Fruit fly (Drosophila melanogaster) whole organism, embryonic: ENCODE data around the gene CG5355.

ENCODE experiments used
- C15 ChIP-seq: fragments of 200-800 bp; sonication (Bioruptor generic); IDR thresholded peaks from 3 replicates; pipeline ENCODE4 v1.3.6; 2022; ENCODE audit warnings: missing biosample characterization, missing genetic modification characterization
- CG10462 ChIP-seq: fragments of 200-800 bp; sonication (Bioruptor generic); optimal IDR thresholded peaks from 2 replicates; lab custom pipeline; 2016; ENCODE audit warnings: missing biosample characterization, missing genetic modification characterization
- CG11504 ChIP-seq: fragments of 200-800 bp; sonication (Bioruptor generic); optimal IDR thresholded peaks from 3 replicates; lab custom pipeline; 2019; ENCODE audit warnings: missing biosample characterization, mild to moderate bottlenecking, missing genetic modification characterization, moderate library complexity
- CG12104 ChIP-seq: fragments of 200-800 bp; sonication (Bioruptor generic); optimal IDR thresholded peaks from 3 replicates; lab custom pipeline; 2016; ENCODE audit warnings: missing biosample characterization, missing genetic modification characterization
- CG12391 ChIP-seq: fragments of 200-800 bp; sonication (Bioruptor generic); optimal IDR thresholded peaks from 3 replicates; lab custom pipeline; 2018; ENCODE audit warnings: missing biosample characterization, mild to moderate bottlenecking, missing genetic modification characterization, moderate library complexity
- CG14860 ChIP-seq: fragments of 200-800 bp; sonication (Bioruptor generic); IDR thresholded peaks from 3 replicates; pipeline ENCODE4 v1.3.6; 2022; ENCODE audit warnings: missing biosample characterization, missing genetic modification characterization; ENCODE audit not compliant: partially characterized antibody
- CG16863 ChIP-seq: fragments of 200-800 bp; sonication (Bioruptor generic); optimal IDR thresholded peaks from 3 replicates; lab custom pipeline; 2016; ENCODE audit warnings: missing biosample characterization, missing genetic modification characterization
- CG17186 ChIP-seq: fragments of 200-800 bp; sonication (Bioruptor generic); optimal IDR thresholded peaks from 3 replicates; lab custom pipeline; 2017; ENCODE audit warnings: missing biosample characterization, missing genetic modification reagents, missing genetic modification characterization
- CG2129 ChIP-seq: fragments of 200-800 bp; sonication (Bioruptor generic); IDR thresholded peaks from 2 replicates; pipeline ENCODE4 v1.3.6; 2022; ENCODE audit warnings: missing biosample characterization, missing genetic modification characterization; ENCODE audit not compliant: partially characterized antibody
- CG2199 ChIP-seq: fragments of 200-800 bp; sonication (Bioruptor generic); IDR thresholded peaks from 3 replicates; pipeline ENCODE4 v1.3.6; 2022; ENCODE audit warnings: missing biosample characterization, missing genetic modification characterization
- CG2712 ChIP-seq: fragments of 200-800 bp; optimal IDR thresholded peaks from 3 replicates; lab custom pipeline; 2019; ENCODE audit warnings: missing biosample characterization, mild to moderate bottlenecking, missing genetic modification characterization, moderate library complexity
- CG2889 ChIP-seq: fragments of 200-800 bp; sonication (Bioruptor generic); IDR thresholded peaks from 3 replicates; pipeline ENCODE4 v1.3.6; 2022; ENCODE audit warnings: missing biosample characterization, missing genetic modification characterization
- CG30403 ChIP-seq: fragments of 200-800 bp; sonication (Bioruptor generic); optimal IDR thresholded peaks from 3 replicates; lab custom pipeline; 2016; ENCODE audit warnings: missing biosample characterization, missing genetic modification characterization
- CG30431 ChIP-seq: fragments of 200-800 bp; sonication (Bioruptor generic); optimal IDR thresholded peaks from 2 replicates; lab custom pipeline; 2017; ENCODE audit warnings: missing biosample characterization, missing genetic modification characterization
- CG31365 ChIP-seq: fragments of 200-800 bp; sonication (Bioruptor generic); optimal IDR thresholded peaks from 2 replicates; lab custom pipeline; 2018; ENCODE audit warnings: missing biosample characterization, mild to moderate bottlenecking, missing genetic modification characterization
- CG31441 ChIP-seq: fragments of 200-800 bp; sonication (Bioruptor generic); IDR thresholded peaks from 2 replicates; pipeline ENCODE4 v1.3.6; 2022; ENCODE audit warnings: missing biosample characterization, missing genetic modification characterization
- CG32532 ChIP-seq: fragments of 200-800 bp; sonication (Bioruptor generic); IDR thresholded peaks from 2 replicates; pipeline ENCODE4 v1.3.6; 2022; ENCODE audit warnings: missing biosample characterization, missing genetic modification characterization
- CG4404 ChIP-seq: fragments of 200-800 bp; sonication (Bioruptor generic); IDR thresholded peaks from 2 replicates; pipeline ENCODE4 v1.3.6; 2022; ENCODE audit warnings: missing biosample characterization, missing genetic modification characterization
- CG6254 ChIP-seq: fragments of 200-800 bp; sonication (Bioruptor generic); optimal IDR thresholded peaks from 3 replicates; lab custom pipeline; 2017; ENCODE audit warnings: mild to moderate bottlenecking, missing biosample characterization, missing genetic modification reagents, missing genetic modification characterization
- CG6854 ChIP-seq: fragments of 200-800 bp; sonication (Bioruptor generic); optimal IDR thresholded peaks from 3 replicates; lab custom pipeline; 2017; ENCODE audit warnings: missing biosample characterization, mild to moderate bottlenecking, missing genetic modification characterization
- CG8478 ChIP-seq: fragments of >200 bp; optimal IDR thresholded peaks from 2 replicates; lab custom pipeline; 2018
- CG9932 ChIP-seq: fragments of 200-800 bp; sonication (Bioruptor generic); IDR thresholded peaks from 2 replicates; pipeline ENCODE4 v1.3.6; 2022; ENCODE audit warnings: missing biosample characterization, missing genetic modification characterization
- D19B ChIP-seq: fragments of 200-800 bp; sonication (Bioruptor generic); optimal IDR thresholded peaks from 2 replicates; lab custom pipeline; 2017; ENCODE audit warnings: missing biosample characterization, mild to moderate bottlenecking, missing genetic modification characterization
- Dek ChIP-seq: fragments of 200-800 bp; sonication (Bioruptor generic); optimal IDR thresholded peaks from 3 replicates; lab custom pipeline; 2019; ENCODE audit warnings: missing biosample characterization, mild to moderate bottlenecking, missing genetic modification characterization, moderate library complexity
- Drgx ChIP-seq: fragments of 200-800 bp; sonication (Bioruptor generic); IDR thresholded peaks from 2 replicates; pipeline ENCODE4 v1.3.6; 2022; ENCODE audit warnings: missing biosample characterization, missing genetic modification characterization
- Hand ChIP-seq: fragments of 200-800 bp; sonication (Bioruptor generic); optimal IDR thresholded peaks from 2 replicates; lab custom pipeline; 2017; ENCODE audit warnings: mild to moderate bottlenecking, missing biosample characterization, missing genetic modification reagents, missing genetic modification characterization
- MESR4 ChIP-seq: fragments of 200-800 bp; sonication (Bioruptor generic); optimal IDR thresholded peaks from 2 replicates; lab custom pipeline; 2018; ENCODE audit warnings: missing biosample characterization, mild to moderate bottlenecking, missing genetic modification characterization, moderate library complexity
- MTF-1 ChIP-seq: fragments of 200-800 bp; sonication (Bioruptor generic); optimal IDR thresholded peaks from 2 replicates; lab custom pipeline; 2018; ENCODE audit warnings: missing biosample characterization, mild to moderate bottlenecking, missing genetic modification characterization, borderline replicate concordance
- Med ChIP-seq: fragments of 200-800 bp; sonication (Bioruptor generic); peaks from one replicate; lab custom pipeline; 2016; ENCODE audit warnings: missing biosample characterization, missing genetic modification characterization, mild to moderate bottlenecking, inconsistent platforms, moderate library complexity
- NC2α ChIP-seq: fragments of 200-800 bp; sonication (Bioruptor generic); optimal IDR thresholded peaks from 2 replicates; lab custom pipeline; 2016; ENCODE audit warnings: missing biosample characterization, missing genetic modification characterization
- Nf-YB ChIP-seq: fragments of 200-800 bp; sonication (Bioruptor generic); optimal IDR thresholded peaks from 3 replicates; lab custom pipeline; 2019; ENCODE audit warnings: missing biosample characterization, mild to moderate bottlenecking, missing genetic modification characterization, moderate library complexity
- Tbp ChIP-seq: fragments of >200 bp; optimal IDR thresholded peaks from 2 replicates; lab custom pipeline; 2018; ENCODE audit warnings: missing biosample characterization, missing genetic modification characterization
- ara ChIP-seq: fragments of 200-800 bp; sonication (Bioruptor generic); IDR thresholded peaks from 2 replicates; pipeline ENCODE4 v1.3.6; 2022; ENCODE audit warnings: missing biosample characterization, missing genetic modification characterization
- br ChIP-seq: fragments of >200 bp; optimal IDR thresholded peaks from 2 replicates; lab custom pipeline; 2017
- chif ChIP-seq, 2 experiments: fragments of 200-800 bp; sonication (Bioruptor generic); optimal IDR thresholded peaks; 3 replicates each; lab custom pipeline; 2016; ENCODE audit warnings: missing biosample characterization in 2 of 2, missing genetic modification characterization in 2 of 2
- dimm ChIP-seq: fragments of 200-800 bp; sonication (Bioruptor generic); IDR thresholded peaks from 2 replicates; pipeline ENCODE4 v1.3.6; 2022; ENCODE audit warnings: missing biosample characterization, missing genetic modification characterization
- disco-r ChIP-seq: fragments of 200-800 bp; sonication (Bioruptor generic); optimal IDR thresholded peaks from 2 replicates; lab custom pipeline; 2016; ENCODE audit warnings: missing biosample characterization, missing genetic modification characterization
- dmrt11E ChIP-seq: fragments of 200-800 bp; sonication (Bioruptor generic); optimal IDR thresholded peaks from 3 replicates; lab custom pipeline; 2018; ENCODE audit warnings: missing biosample characterization, mild to moderate bottlenecking, missing genetic modification characterization, moderate library complexity
- eve ChIP-seq, 2 experiments: fragments of >200 bp; optimal IDR thresholded peaks; 2 replicates each; lab custom pipeline; 2017; ENCODE audit warnings: missing biosample characterization in 2 of 2, missing genetic modification characterization in 2 of 2
- fd64A ChIP-seq: fragments of 200-800 bp; sonication (Bioruptor generic); optimal IDR thresholded peaks from 3 replicates; lab custom pipeline; 2018; ENCODE audit warnings: missing biosample characterization, mild to moderate bottlenecking, missing genetic modification characterization
- gsb-n ChIP-seq: fragments of 200-800 bp; sonication (Bioruptor generic); optimal IDR thresholded peaks from 3 replicates; lab custom pipeline; 2018; ENCODE audit warnings: missing biosample characterization, mild to moderate bottlenecking, missing genetic modification characterization
- maf-S ChIP-seq: fragments of 200-800 bp; sonication (Bioruptor generic); optimal IDR thresholded peaks from 2 replicates; lab custom pipeline; 2016; ENCODE audit warnings: missing biosample characterization, missing genetic modification characterization
- oc ChIP-seq: fragments of 200-800 bp; sonication (Bioruptor generic); optimal IDR thresholded peaks from 2 replicates; lab custom pipeline; 2018; ENCODE audit warnings: missing biosample characterization, mild to moderate bottlenecking, missing genetic modification characterization, moderate library complexity
- onecut ChIP-seq: fragments of 200-800 bp; sonication (Bioruptor generic); IDR thresholded peaks from 2 replicates; pipeline ENCODE4 v1.3.6; 2022; ENCODE audit warnings: missing biosample characterization, missing genetic modification characterization
- otp ChIP-seq: fragments of 200-800 bp; sonication (Bioruptor generic); IDR thresholded peaks from 3 replicates; pipeline ENCODE4, ENCODE4 v1.3.6; 2022; ENCODE audit warnings: missing biosample characterization, missing genetic modification characterization
- repo ChIP-seq: fragments of 200-800 bp; sonication (Bioruptor generic); optimal IDR thresholded peaks from 2 replicates; lab custom pipeline; 2016; ENCODE audit warnings: missing biosample characterization, missing genetic modification characterization
- sr ChIP-seq: fragments of 200-800 bp; sonication (Bioruptor generic); IDR thresholded peaks from 3 replicates; pipeline ENCODE4 v1.3.6; 2022; ENCODE audit warnings: missing biosample characterization, missing genetic modification characterization
- trh ChIP-seq: fragments of 200-800 bp; sonication (Bioruptor generic); optimal IDR thresholded peaks from 2 replicates; lab custom pipeline; 2016; ENCODE audit warnings: missing biosample characterization, missing genetic modification characterization
- ttk ChIP-seq: fragments of 200-800 bp; sonication (Bioruptor generic); IDR thresholded peaks from 2 replicates; pipeline ENCODE4 v2.1.2; 2022; ENCODE audit warnings: missing biosample characterization, missing genetic modification characterization
- tup ChIP-seq: fragments of 200-800 bp; sonication (Bioruptor generic); optimal IDR thresholded peaks from 2 replicates; lab custom pipeline; 2016; ENCODE audit warnings: missing biosample characterization, mild to moderate bottlenecking, missing genetic modification characterization, moderate library complexity

The CG5355 gene

DNA sequence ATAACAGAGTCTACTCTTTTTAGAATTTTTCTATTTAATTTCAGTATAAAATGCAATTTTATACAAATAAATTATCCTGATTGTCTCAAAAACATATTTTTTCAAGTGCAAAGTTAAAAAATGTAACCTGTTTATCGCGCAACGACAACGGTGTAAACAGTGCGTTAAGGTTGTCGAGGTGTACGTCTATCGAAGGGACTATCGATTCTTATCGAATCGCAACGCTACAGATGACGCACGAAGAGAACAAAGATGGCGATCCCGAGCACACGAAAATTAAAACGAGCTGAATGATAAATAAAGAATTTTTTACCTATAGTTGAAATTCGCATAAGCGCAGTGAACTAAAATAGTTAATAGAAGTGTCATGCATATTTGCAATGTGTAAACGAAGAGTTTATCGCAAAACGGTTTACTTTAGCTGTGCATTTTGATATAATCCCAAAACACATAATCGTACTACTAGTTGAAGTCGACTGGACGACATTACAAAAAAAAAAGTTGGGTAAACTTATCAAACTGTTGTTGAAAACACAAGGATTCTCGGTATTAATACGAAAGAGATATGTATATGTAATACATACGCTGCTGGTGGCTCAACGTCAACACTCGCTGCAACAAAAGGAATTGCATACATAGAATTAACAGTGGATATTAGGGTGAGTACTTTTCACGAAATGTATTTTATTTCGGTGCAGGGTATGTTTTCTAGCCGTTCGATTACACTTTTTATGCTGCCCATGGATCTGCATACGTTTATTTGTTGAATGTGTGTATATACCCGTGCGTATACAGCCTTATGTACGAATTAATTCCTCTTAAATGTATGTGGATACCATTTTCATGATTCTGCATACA lies 25.2 kb downstream of the CG5355 start, which contains the start of gene da:
Gene da (plus strand): TSS at position 237 of the 858 bp plus-strand sequence.
- TF ChIP-seq CG16863 (GFP tag; lab: Kevin White, UChicago) (peak; percentile 57), otp (GFP tag; lab: Robert Waterston, UW) (no peak; the same call in 2 of the 3 replicates), CG2889 (no peak), CG12391 (peak; percentile 83), CG31365 (no peak), CG11504 (tag; lab: Kevin White, UChicago) (peak; percentile 72), CG9932 (GFP tag; lab: Robert Waterston, UW) (peak; percentile 75; the same call in 1 of the 2 replicates), maf-S (peak; percentile 42), Nf-YB (GFP tag; lab: Kevin White, UChicago) (peak; percentile 38), chif (GFP tag; optimal IDR thresholded peaks at IDR 0.05; lab: Kevin White, UChicago) (peak; percentile 44 to 55), ara (GFP tag; lab: Robert Waterston, UW) (no peak), tup (GFP tag; lab: Kevin White, UChicago) (no peak), CG6254 (GFP tag; lab: Kevin White, UChicago) (no peak), Med (peak; percentile 92), trh (GFP tag; lab: Kevin White, UChicago) (no peak), CG30431 (no peak), Drgx (GFP tag; lab: Robert Waterston, UW) (peak; percentile 37; the same call in 1 of the 2 replicates), MTF-1 (GFP tag; lab: Kevin White, UChicago) (no peak), CG17186 (GFP tag; lab: Kevin White, UChicago) (peak; percentile 79), CG10462 (GFP tag; lab: Kevin White, UChicago) (peak; percentile 10), D19B (GFP tag; lab: Kevin White, UChicago) (peak; percentile 64), NC2α (GFP tag; lab: Kevin White, UChicago) (no peak), CG14860 (no peak), br (no peak), gsb-n (tag; lab: Kevin White, UChicago) (peak; percentile 31), CG30403 (GFP tag; lab: Kevin White, UChicago) (peak; percentile 77), CG4404 (GFP tag; lab: Robert Waterston, UW) (no peak), oc (tag; lab: Kevin White, UChicago) (no peak), dimm (GFP tag; lab: Robert Waterston, UW) (no peak), eve (GFP tag; optimal IDR thresholded peaks at IDR 0.05; lab: Kevin White, UChicago) (peak in 1 of 2 experiments; percentile 76), CG12104 (GFP tag; lab: Kevin White, UChicago) (no peak), CG8478 (no peak), CG2712 (peak; percentile 71), Tbp (no peak), CG2129 (GFP tag; lab: Robert Waterston, UW) (no peak), dmrt11E (tag; lab: Kevin White, UChicago) (peak; percentile 65), MESR4 (GFP tag; lab: Kevin White, UChicago) (peak; percentile 91), sr (GFP tag; lab: Robert Waterston, UW) (no peak), CG6854 (GFP tag; lab: Kevin White, UChicago) (peak; percentile 38), ttk (0 out of 2 replicates have a peak, but pooled peaks have one; percentile 19), CG31441 (GFP tag; lab: Robert Waterston, UW) (peak; percentile 53; the same call in 1 of the 2 replicates), Dek (tag; lab: Kevin White, UChicago) (peak; percentile 65), fd64A (GFP tag; lab: Kevin White, UChicago) (no peak), CG2199 (GFP tag; lab: Robert Waterston, UW) (0 out of 3 replicates have a peak, but pooled peaks have one; percentile 68), onecut (GFP tag; lab: Robert Waterston, UW) (peak; percentile 49), disco-r (no peak), Hand (GFP tag; lab: Kevin White, UChicago) (no peak), repo (GFP tag; lab: Kevin White, UChicago) (no peak), C15 (no peak), CG32532 (GFP tag; lab: Robert Waterston, UW) (peak; percentile 66)
